Worm (Caenorhabditis elegans) whole organism, L2 larva: ENCODE results near the gene sdz-10.

Experiments
- C34F6.9 ChIP-seq: fragments of 150-350 bp; optimal IDR thresholded peaks from 2 replicates; lab custom pipeline; 2014; ENCODE audit warnings: missing biosample characterization, missing genetic modification characterization
- F13H6.1 ChIP-seq: sonication (generic microtip); optimal IDR thresholded peaks from 2 replicates; lab custom pipeline; 2016; ENCODE audit warnings: missing genetic modification characterization, missing compliant biosample characterization
- R02D3.7 ChIP-seq: fragments of 150-350 bp; optimal IDR thresholded peaks from 2 replicates; lab custom pipeline; 2014; ENCODE audit warnings: missing biosample characterization, missing genetic modification characterization
- Y55F3AM.14 ChIP-seq: fragments of 200-800 bp; sonication (Bioruptor generic); optimal IDR thresholded peaks from 2 replicates; lab custom pipeline; 2018; ENCODE audit warnings: mild to moderate bottlenecking, missing genetic modification characterization, missing compliant biosample characterization
- ZK546.5 ChIP-seq: sonication (generic microtip); optimal IDR thresholded peaks from 2 replicates; lab custom pipeline; 2017; ENCODE audit warnings: missing biosample characterization, missing genetic modification characterization
- aly-2 ChIP-seq: fragments of 150-350 bp; optimal IDR thresholded peaks from 2 replicates; lab custom pipeline; 2014; ENCODE audit warnings: missing biosample characterization, missing genetic modification characterization
- blmp-1 ChIP-seq: sonication (generic microtip); optimal IDR thresholded peaks from 2 replicates; lab custom pipeline; 2017; ENCODE audit warnings: missing genetic modification characterization, mild to moderate bottlenecking, missing compliant biosample characterization, antibody characterized with exemption, moderate library complexity; ENCODE audit not compliant: insufficient read depth
- ceh-16 ChIP-seq: fragments of 150-350 bp; optimal IDR thresholded peaks from 2 replicates; lab custom pipeline; 2014; ENCODE audit warnings: missing biosample characterization, missing genetic modification characterization
- ceh-82 ChIP-seq: fragments of 150-350 bp; optimal IDR thresholded peaks from 2 replicates; lab custom pipeline; 2014; ENCODE audit warnings: missing biosample characterization, missing genetic modification characterization
- dmd-4 ChIP-seq: sonication (generic microtip); optimal IDR thresholded peaks from 2 replicates; lab custom pipeline; 2017; ENCODE audit warnings: missing biosample characterization, missing genetic modification characterization
- egl-27 ChIP-seq: sonication (generic microtip); optimal IDR thresholded peaks from 3 replicates; lab custom pipeline; 2017; ENCODE audit warnings: missing biosample characterization, missing genetic modification reagents, missing genetic modification characterization
- elt-1 ChIP-seq: fragments of 150-350 bp; optimal IDR thresholded peaks from 2 replicates; lab custom pipeline; 2014; ENCODE audit warnings: missing biosample characterization, missing genetic modification characterization
- elt-3 ChIP-seq: sonication (generic microtip); optimal IDR thresholded peaks from 2 replicates; lab custom pipeline; 2017; ENCODE audit warnings: missing biosample characterization, missing genetic modification characterization
- fos-1 ChIP-seq: fragments of 150-350 bp; optimal IDR thresholded peaks from 2 replicates; lab custom pipeline; 2014; ENCODE audit warnings: missing biosample characterization, missing genetic modification characterization
- gmeb-1 ChIP-seq: fragments of 150-350 bp; optimal IDR thresholded peaks from 2 replicates; lab custom pipeline; 2014; ENCODE audit warnings: missing biosample characterization, missing genetic modification characterization
- lin-39 ChIP-seq: fragments of 150-350 bp; optimal IDR thresholded peaks from 2 replicates; lab custom pipeline; 2014; ENCODE audit warnings: missing biosample characterization, missing genetic modification reagents, missing genetic modification characterization
- lsy-2 ChIP-seq, 2 experiments: fragments of 150-350 bp in 1 of 2; sonication (generic microtip) in 1 of 2; optimal IDR thresholded peaks; 2 replicates each; lab custom pipeline; 2014 to 2017; ENCODE audit warnings: missing biosample characterization in 2 of 2, missing genetic modification characterization in 2 of 2
- mab-5 ChIP-seq: fragments of 150-350 bp; optimal IDR thresholded peaks from 2 replicates; lab custom pipeline; 2014; ENCODE audit warnings: missing biosample characterization, missing genetic modification characterization
- mbf-1 ChIP-seq: sonication (generic microtip); optimal IDR thresholded peaks from 2 replicates; lab custom pipeline; 2017; ENCODE audit warnings: missing biosample characterization, missing genetic modification characterization
- nhr-10 ChIP-seq: sonication (generic microtip); optimal IDR thresholded peaks from 2 replicates; lab custom pipeline; 2017; ENCODE audit warnings: missing biosample characterization, missing genetic modification characterization
- nhr-11 ChIP-seq: fragments of 150-350 bp; optimal IDR thresholded peaks from 2 replicates; lab custom pipeline; 2014; ENCODE audit warnings: missing biosample characterization, missing genetic modification characterization
- nhr-12 ChIP-seq: fragments of 150-350 bp; optimal IDR thresholded peaks from 2 replicates; lab custom pipeline; 2014; ENCODE audit warnings: missing biosample characterization, missing genetic modification characterization
- nhr-129 ChIP-seq: fragments of 150-350 bp; optimal IDR thresholded peaks from 2 replicates; lab custom pipeline; 2014; ENCODE audit warnings: missing biosample characterization, missing genetic modification characterization
- nhr-23 ChIP-seq: fragments of 150-350 bp; optimal IDR thresholded peaks from 2 replicates; lab custom pipeline; 2014; ENCODE audit warnings: missing biosample characterization, missing genetic modification reagents, missing genetic modification characterization
- nhr-237 ChIP-seq: fragments of 150-350 bp; optimal IDR thresholded peaks from 2 replicates; lab custom pipeline; 2014; ENCODE audit warnings: missing biosample characterization, missing genetic modification characterization
- nhr-25 ChIP-seq: fragments of 150-350 bp; sonication (generic microtip); optimal IDR thresholded peaks from 3 replicates; lab custom pipeline; 2014; ENCODE audit warnings: missing biosample characterization, missing genetic modification characterization
- nhr-6 ChIP-seq: fragments of 150-350 bp; optimal IDR thresholded peaks from 2 replicates; lab custom pipeline; 2014; ENCODE audit warnings: missing biosample characterization, missing genetic modification characterization
- nhr-77 ChIP-seq: fragments of 150-350 bp; optimal IDR thresholded peaks from 2 replicates; lab custom pipeline; 2014; ENCODE audit warnings: missing biosample characterization, missing genetic modification characterization
- peb-1 ChIP-seq: fragments of 150-350 bp; optimal IDR thresholded peaks from 2 replicates; lab custom pipeline; 2014; ENCODE audit warnings: missing biosample characterization, missing genetic modification characterization
- sem-4 ChIP-seq: fragments of 150-350 bp; optimal IDR thresholded peaks from 2 replicates; lab custom pipeline; 2014; ENCODE audit warnings: missing biosample characterization, missing genetic modification reagents, missing genetic modification characterization
- sma-3 ChIP-seq: sonication (generic microtip); optimal IDR thresholded peaks from 2 replicates; lab custom pipeline; 2016; ENCODE audit warnings: missing genetic modification reagents, missing genetic modification characterization, missing compliant biosample characterization
- unc-39 ChIP-seq: fragments of 150-350 bp; optimal IDR thresholded peaks from 2 replicates; lab custom pipeline; 2014; ENCODE audit warnings: missing biosample characterization, missing genetic modification characterization
- unc-62 ChIP-seq: fragments of 150-350 bp; optimal IDR thresholded peaks from 2 replicates; lab custom pipeline; 2014; ENCODE audit warnings: missing biosample characterization, missing genetic modification reagents, missing genetic modification characterization
- zag-1 ChIP-seq: fragments of 150-350 bp; optimal IDR thresholded peaks from 2 replicates; lab custom pipeline; 2014; ENCODE audit warnings: missing biosample characterization, missing genetic modification characterization
- ztf-1 ChIP-seq: fragments of 200-800 bp; sonication (Bioruptor generic); conservative IDR thresholded peaks from 2 replicates; pipeline ENCODE4 v1.3.6; 2022; ENCODE audit warnings: missing genetic modification characterization, missing compliant biosample characterization
- ztf-4 ChIP-seq: fragments of 150-350 bp; optimal IDR thresholded peaks from 2 replicates; lab custom pipeline; 2014; ENCODE audit warnings: missing biosample characterization, missing genetic modification characterization

The sdz-10 gene

DNA sequence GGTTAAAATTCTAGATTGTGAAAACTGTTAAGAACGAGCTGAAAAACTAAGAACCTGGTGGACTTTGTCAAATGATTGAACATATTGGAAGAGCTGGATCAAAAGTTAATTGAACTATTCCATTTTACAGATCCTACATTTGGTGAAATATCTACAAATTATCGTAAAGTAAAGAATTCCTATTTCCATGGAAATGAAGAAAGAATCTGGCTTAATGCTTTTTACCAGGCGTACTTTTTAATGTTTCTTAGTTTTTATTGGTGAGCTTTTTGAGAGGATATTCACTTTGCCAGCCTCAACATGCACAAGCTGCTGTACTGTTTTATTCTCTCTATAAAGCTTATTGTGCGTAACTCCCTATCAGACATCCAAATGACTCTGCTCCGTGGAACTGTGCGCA lies 5.8 kb upstream of the sdz-10 start, which contains the start of gene F08D12.4:
TSS of gene F08D12.4 (plus strand) at position 301 of the 400 bp plus-strand sequence.
- TF ChIP-seq zag-1 (tag; lab: Kevin White, UChicago) = no peak
- TF ChIP-seq elt-1 (tag; lab: Kevin White, UChicago) = no peak
- TF ChIP-seq ztf-1 = no peak
- no peak for TF ChIP-seq R02D3.7 (tag; lab: Kevin White, UChicago)
- TF ChIP-seq mab-5 (tag; lab: Kevin White, UChicago) = no peak
- no peak for TF ChIP-seq Y55F3AM.14 (GFP tag; lab: Kevin White, UChicago)
- TF ChIP-seq nhr-10 (tag; lab: Kevin White, UChicago) = no peak
- TF ChIP-seq elt-3 (tag; lab: Kevin White, UChicago) = no peak
- TF ChIP-seq unc-39 (tag; lab: Kevin White, UChicago) = no peak
- no peak for TF ChIP-seq nhr-11 (tag; lab: Kevin White, UChicago)
- no peak for TF ChIP-seq nhr-129 (tag; lab: Kevin White, UChicago)
- TF ChIP-seq mbf-1 (tag; lab: Kevin White, UChicago) = no peak
- TF ChIP-seq sem-4 (tag; lab: Kevin White, UChicago) = no peak
- no peak for TF ChIP-seq egl-27 (tag; lab: Kevin White, UChicago)
- no peak for TF ChIP-seq ceh-16 (tag; lab: Kevin White, UChicago)
- no peak for TF ChIP-seq ceh-82 (tag; lab: Kevin White, UChicago)
- TF ChIP-seq ZK546.5 (tag; lab: Kevin White, UChicago) = no peak
- TF ChIP-seq fos-1 (tag; lab: Kevin White, UChicago) = no peak
- no peak for TF ChIP-seq ztf-4 (tag; lab: Kevin White, UChicago)

ce11 chrII:2774904-2775303 lies 2.8 kb upstream of the sdz-10 start, which contains the start of gene fbxb-111:
Gene fbxb-111 (minus strand): TSS chrII:2775004.
- TF ChIP-seq dmd-4 (no peak), nhr-77 (tag; lab: Kevin White, UChicago) (no peak), nhr-23 (tag; lab: Kevin White, UChicago) (no peak), nhr-12 (tag; lab: Kevin White, UChicago) (no peak), nhr-6 (no peak), Y55F3AM.14 (GFP tag; lab: Kevin White, UChicago) (no peak), mbf-1 (tag; lab: Kevin White, UChicago) (no peak), nhr-11 (tag; lab: Kevin White, UChicago) (no peak), nhr-10 (tag; lab: Kevin White, UChicago) (no peak), fos-1 (tag; lab: Kevin White, UChicago) (no peak), nhr-129 (tag; lab: Kevin White, UChicago) (no peak), F13H6.1 (tag; lab: Kevin White, UChicago) (no peak), C34F6.9 (no peak), zag-1 (tag; lab: Kevin White, UChicago) (no peak), ztf-4 (tag; lab: Kevin White, UChicago) (no peak), nhr-237 (tag; lab: Kevin White, UChicago) (no peak)
- TF ChIP-seq, all 48 proteins: peak for 0

ce11 chrII:2773534-2773933 lies 1.5 kb upstream of the sdz-10 start, which contains the start of gene sdz-9:
Gene sdz-9 (minus strand): TSS chrII:2773634.
- TF ChIP-seq nhr-12 (tag; lab: Kevin White, UChicago) = no peak
- no peak for TF ChIP-seq ztf-4 (tag; lab: Kevin White, UChicago)

- TF ChIP-seq aly-2 (tag; lab: Kevin White, UChicago) (no peak), peb-1 (tag; lab: Kevin White, UChicago) (no peak), nhr-25 (tag; lab: Kevin White, UChicago) (no peak), R02D3.7 (tag; lab: Kevin White, UChicago) (no peak), lin-39 (no peak), mbf-1 (tag; lab: Kevin White, UChicago) (no peak)
These were observed 1.3 kb downstream of the sdz-10 start, which contains the start of gene fbxb-105 for ce11 chrII:2770788-2771187. Gene fbxb-105 (minus strand): TSS chrII:2770888.

DNA sequence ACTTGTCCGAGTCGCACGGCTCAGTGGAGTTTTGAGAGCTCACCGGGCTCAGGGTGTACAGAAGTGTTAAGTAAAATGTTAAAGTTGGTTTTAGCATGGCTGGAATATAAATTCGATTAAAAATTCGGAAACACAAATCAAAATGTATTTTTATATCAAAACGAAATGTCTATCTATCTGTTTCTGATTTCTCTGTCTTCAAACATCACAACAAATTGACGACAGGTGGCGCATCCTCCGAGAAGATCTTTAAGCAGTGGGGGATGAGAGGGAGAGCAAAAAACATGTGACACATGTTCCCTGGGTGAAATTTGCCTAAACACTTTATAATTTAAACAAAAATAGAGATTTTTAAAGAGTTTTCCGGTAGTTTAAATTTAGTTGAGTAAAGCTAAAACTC lies 3.0 kb downstream of the sdz-10 start, which contains the start of gene F08D12.7:
TSS of gene F08D12.7 (minus strand) at position 101 of the 400 bp plus-strand sequence.
- no peak for TF ChIP-seq R02D3.7 (tag; lab: Kevin White, UChicago)
- no peak for TF ChIP-seq blmp-1
- TF ChIP-seq nhr-6 = no peak
- no peak for TF ChIP-seq nhr-10 (tag; lab: Kevin White, UChicago)
- no peak for TF ChIP-seq aly-2 (tag; lab: Kevin White, UChicago)
- no peak for TF ChIP-seq lsy-2 (tag; optimal IDR thresholded peaks at IDR 0.05; lab: Kevin White, UChicago)
- no peak for TF ChIP-seq sma-3 (GFP tag; lab: Kevin White, UChicago)
- no peak for TF ChIP-seq unc-62 (GFP tag; lab: Kevin White, UChicago)
- no peak for TF ChIP-seq gmeb-1
- TF ChIP-seq, all 48 proteins: peak for 0
